Worm (Caenorhabditis elegans) whole organism, L3 larva: ENCODE results near the gene C27B7.5.

ENCODE experiments used
- ceh-16 ChIP-seq: sonication (generic microtip); optimal IDR thresholded peaks from 2 replicates; lab custom pipeline; 2017; ENCODE audit warnings: missing biosample characterization, missing genetic modification characterization
- ceh-82 ChIP-seq: fragments of 150-350 bp; optimal IDR thresholded peaks from 2 replicates; lab custom pipeline; 2014; ENCODE audit warnings: missing biosample characterization, missing genetic modification characterization
- jun-1 ChIP-seq: fragments of 150-350 bp; optimal IDR thresholded peaks from 2 replicates; lab custom pipeline; 2014; ENCODE audit warnings: missing biosample characterization, missing genetic modification reagents, missing genetic modification characterization
- lin-15B ChIP-seq: fragments of 150-350 bp; optimal IDR thresholded peaks from 2 replicates; lab custom pipeline; 2014; ENCODE audit warnings: missing biosample characterization, missing genetic modification characterization
- nhr-11 ChIP-seq: fragments of 150-350 bp; optimal IDR thresholded peaks from 2 replicates; lab custom pipeline; 2014; ENCODE audit warnings: missing biosample characterization, missing genetic modification characterization
- nhr-25 ChIP-seq: sonication (generic microtip); optimal IDR thresholded peaks from 2 replicates; lab custom pipeline; 2017; ENCODE audit warnings: missing biosample characterization, missing genetic modification characterization
- nhr-28 ChIP-seq: fragments of 150-350 bp; optimal IDR thresholded peaks from 2 replicates; lab custom pipeline; 2014; ENCODE audit warnings: missing biosample characterization, missing genetic modification characterization
- nhr-77 ChIP-seq: fragments of 150-350 bp; optimal IDR thresholded peaks from 2 replicates; lab custom pipeline; 2014; ENCODE audit warnings: missing biosample characterization, missing genetic modification characterization
- tbx-2 ChIP-seq: sonication (generic microtip); optimal IDR thresholded peaks from 2 replicates; lab custom pipeline; 2016; ENCODE audit warnings: mild to moderate bottlenecking, missing genetic modification characterization, missing compliant biosample characterization

DNA sequence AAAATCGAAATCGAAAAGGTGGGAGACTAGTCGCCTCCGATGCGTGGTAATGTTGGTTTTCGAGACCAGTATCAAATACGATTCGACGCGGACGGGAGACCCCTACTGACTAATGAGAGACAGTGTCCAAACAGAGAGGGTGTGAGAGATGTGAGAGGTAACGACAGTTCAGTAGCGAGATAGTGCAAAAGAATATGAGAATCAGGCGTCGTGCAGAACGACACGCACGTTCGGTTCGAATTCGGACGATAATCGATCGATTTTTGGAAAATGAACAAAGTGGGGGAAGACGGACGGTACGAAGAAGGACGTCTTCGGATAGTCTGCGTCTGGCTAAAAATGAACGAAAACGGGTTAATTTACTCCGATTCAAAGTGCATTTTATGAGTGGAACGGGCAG is 20.5 kb downstream of the C27B7.5 start, which contains the start of gene D1046.16:
- TF ChIP-seq tbx-2 (tag; lab: Kevin White, UChicago) (no peak), lin-15B (tag; lab: Kevin White, UChicago) (peak; percentile 49), ceh-16 (tag; lab: Kevin White, UChicago) (no peak), jun-1 (tag; lab: Kevin White, UChicago) (no peak), nhr-77 (tag; lab: Kevin White, UChicago) (no peak), nhr-25 (peak; percentile 90), nhr-11 (no peak), nhr-28 (tag; lab: Kevin White, UChicago) (no peak), ceh-82 (no peak)
